Fruit fly (Drosophila melanogaster) whole organism, larva: ENCODE data around the gene bbg.

Source experiments
- noc ChIP-seq: fragments of 200-800 bp; sonication (Bioruptor generic); optimal IDR thresholded peaks from 3 replicates; lab custom pipeline; 2019; ENCODE audit warnings: missing biosample characterization, mild to moderate bottlenecking, missing genetic modification characterization, moderate library complexity

The bbg gene

DNA sequence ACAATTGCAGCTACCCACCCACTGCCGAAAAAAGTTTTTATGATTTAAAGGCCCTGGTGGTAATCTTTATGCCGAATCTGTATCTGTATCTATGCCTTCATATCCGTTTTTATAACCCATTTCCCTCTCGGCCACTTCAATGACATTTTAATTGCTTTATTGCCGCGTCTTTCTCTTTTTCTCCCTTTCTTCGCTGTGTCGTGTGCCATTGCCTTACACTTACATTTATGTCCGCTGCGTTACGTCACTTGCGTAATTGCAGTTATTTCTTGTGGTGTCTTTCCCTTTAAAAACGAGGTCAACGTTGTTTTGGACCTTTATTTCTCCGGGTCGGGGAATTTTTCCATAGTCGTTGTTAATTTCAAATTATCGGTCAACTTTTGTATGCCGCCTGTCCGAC is 88.7 kb downstream of the bbg start:
- TF ChIP-seq noc (tag; lab: Kevin White, UChicago): no peak

DNA sequence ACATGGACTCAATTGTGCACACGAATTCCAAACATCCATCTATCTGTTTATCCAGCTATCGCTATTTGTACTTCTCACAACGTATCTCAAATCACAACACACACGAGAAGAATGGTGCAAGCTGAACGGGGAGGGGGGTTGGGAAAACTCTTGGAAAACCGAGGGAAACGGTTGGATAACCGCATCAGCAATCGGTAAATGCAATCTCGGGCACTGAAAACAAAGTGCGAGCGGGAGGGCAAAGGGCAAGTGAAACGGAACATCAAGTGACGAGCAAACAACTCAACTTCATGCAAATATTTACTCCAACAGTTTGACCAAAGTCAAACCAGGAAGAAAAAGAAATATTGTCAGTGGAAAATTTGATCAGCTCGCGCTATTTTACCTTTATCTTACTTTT is 89.2 kb downstream of the bbg start:
- TF ChIP-seq noc (tag; lab: Kevin White, UChicago): no peak

DNA sequence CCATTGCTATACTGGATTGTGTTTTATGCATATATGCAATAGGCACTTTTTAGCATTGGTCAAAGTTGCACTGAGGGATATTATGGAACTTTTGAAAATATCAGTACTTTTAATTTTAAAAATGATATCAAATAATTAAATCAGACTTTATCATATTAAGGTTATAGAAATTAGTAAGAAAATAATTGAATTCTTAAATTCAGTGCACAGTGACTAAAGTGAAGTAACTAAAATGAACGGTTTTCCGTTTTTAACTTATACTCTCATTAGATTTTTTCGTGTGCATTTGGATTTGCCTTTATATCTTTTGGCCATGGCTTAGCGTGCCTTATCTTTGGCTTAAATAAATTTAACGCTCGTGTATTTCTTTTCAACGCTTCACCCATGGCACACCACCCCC is 95.5 kb downstream of the bbg start:
- TF ChIP-seq noc (tag; lab: Kevin White, UChicago): no peak

DNA sequence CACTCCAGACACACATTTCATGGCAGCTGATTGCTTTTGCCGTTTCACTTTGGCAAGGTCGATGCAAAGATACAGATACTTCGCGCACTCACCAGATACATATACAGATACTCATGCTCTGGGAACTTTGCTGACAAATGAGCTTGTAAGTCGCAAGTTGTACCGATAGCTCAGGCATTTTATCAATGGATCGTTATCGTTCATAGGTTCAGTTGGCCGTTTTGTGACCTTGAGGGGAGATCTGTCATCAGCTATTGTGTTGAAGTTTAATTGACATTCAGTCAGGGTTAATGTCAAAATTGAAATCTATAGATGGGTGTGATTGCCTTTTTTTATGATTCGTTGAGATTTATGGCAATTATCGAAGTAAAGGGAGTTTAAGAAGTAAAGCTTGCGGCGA is 103.8 kb downstream of the bbg start:
- TF ChIP-seq noc (tag; lab: Kevin White, UChicago): no peak

DNA sequence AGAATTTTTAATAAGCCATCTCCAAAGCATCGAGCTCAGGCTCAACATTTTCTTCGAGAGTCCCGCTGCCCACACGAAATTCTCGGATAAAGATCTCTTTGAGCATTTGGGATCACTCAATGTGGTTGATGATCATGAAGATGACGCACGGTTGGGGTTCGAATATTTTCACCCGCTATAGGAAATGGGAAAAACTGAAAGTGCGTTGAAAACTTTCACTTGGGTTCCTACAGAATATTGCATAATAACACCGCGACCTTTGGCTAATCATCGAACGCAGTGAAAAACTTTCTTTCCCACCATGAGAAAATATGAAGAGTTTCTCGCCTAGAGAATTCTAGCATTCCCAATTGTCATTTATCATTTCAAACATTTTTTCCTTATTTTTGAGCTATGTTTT is 107.1 kb downstream of the bbg start:
- no peak for TF ChIP-seq noc (tag; lab: Kevin White, UChicago)

DNA sequence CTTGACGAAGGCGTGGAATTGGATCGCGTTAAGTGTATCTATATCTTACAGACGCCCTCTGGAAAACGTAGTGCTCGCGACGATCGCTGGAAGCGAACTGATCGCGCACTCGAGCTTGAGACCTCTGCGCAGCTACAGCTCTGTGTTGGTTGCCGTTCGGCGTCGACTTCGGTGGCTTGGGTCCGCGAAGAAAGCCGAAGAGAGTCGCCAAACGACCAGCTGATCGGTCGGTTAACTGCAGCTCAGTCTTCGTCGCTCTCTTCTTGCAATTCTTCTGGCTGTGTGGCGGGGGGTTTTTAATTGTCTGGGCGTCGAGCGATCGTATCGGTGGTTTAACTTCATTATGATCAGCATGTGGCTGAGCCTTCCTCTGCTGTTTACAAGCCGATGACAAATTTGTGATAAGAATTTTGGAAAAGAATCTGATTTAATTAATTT is 108.8 kb downstream of the bbg start:
- TF ChIP-seq noc (tag; lab: Kevin White, UChicago): no peak

DNA sequence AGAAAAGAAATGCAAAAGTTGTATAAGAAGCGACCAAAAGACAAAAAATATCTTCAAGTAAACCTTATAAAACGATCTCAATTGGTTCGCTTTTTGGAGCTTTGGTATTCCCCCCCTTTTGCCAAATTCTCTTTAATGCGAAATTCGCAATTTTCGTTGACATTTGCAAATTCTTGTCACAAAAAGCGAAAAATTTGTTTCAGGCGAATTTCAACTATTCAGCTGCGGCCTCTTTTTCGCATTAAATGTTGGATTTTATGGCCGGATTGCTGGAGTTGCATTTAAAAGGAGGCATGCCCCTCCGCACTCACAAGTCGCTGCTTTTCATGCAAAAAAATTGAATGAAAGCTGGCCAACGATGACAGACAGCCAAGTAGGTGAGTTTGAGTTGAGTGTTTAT is 111.0 kb downstream of the bbg start:
- no peak for TF ChIP-seq noc (tag; lab: Kevin White, UChicago)

DNA sequence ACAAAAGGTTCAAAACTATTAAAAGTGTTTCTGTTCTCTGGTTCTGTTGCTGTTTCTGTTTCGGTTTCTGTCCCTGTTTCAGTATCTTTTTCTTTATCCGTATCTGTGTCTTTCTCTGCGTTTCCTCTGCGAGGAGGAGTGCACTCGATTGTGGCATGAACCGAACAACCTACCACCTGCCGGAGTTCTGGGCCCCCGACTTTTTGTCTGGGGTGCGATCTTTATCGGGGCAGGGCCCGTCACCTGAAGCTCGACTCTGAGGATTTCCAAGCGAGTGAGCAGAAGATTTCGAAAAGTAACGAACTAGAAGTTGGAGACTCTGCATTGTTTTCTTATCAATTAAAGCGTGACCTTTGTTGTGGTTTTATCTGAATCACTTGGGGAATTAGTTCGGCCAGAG is 112.4 kb downstream of the bbg start:
- no peak for TF ChIP-seq noc (tag; lab: Kevin White, UChicago)

DNA sequence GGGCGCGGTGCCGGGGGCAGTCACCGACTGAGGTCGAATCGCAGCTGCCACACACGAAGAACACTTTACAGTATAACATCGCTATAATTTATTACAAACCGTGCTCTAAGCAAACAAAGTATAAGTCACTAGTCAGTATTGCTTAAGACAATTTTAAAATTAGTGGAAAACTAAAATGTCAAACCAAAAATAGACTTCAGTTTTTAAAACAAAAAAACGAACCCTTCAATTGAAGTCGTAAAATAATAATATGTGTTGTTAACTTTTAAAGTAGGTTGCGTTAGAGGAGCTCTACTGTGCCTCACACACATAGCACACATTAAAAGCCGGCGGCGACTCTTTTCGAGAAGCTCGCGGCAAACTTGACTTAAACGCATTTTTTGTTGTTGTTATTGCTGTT is 113.9 kb downstream of the bbg start:
- TF ChIP-seq noc (tag; lab: Kevin White, UChicago): no peak

DNA sequence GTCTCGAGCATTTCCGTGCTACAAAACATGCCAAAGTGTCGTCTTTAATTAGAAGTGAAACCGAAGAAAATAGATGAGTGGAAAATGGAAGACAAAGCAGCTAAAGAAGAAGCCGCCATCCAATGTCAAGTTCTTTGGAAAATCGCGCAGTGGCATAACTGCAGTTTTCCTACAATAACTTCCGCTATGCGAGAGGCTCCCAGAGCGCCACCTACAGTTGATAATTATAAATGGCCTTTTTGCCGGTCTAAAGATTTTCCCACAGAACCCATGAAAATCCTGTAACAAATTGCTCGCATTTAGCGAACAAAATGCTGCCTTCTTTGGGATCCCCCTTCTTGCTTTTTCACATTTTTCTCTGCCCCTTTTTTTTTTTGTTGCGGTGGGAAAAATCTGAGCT is 116.1 kb downstream of the bbg start:
- TF ChIP-seq noc (tag; lab: Kevin White, UChicago): no peak

DNA sequence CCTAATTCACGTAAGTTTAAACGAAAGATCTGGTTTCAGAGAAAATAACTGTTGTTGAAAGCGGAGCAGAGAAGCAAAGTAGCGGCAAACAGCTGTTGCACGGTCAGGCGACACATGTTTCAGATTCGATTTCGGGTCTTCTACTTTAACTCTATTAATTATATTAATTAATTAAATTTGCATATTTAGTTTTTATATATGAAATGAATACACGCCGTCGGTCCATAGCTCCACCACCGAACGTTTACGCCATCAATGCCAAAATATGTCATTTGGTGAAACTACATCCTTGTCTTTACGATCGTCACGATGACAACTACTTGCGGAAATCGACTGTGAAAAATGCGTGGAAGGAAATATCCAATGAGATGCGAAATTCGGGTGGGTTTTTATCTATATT is 125.2 kb downstream of the bbg start:
- no peak for TF ChIP-seq noc (tag; lab: Kevin White, UChicago)

DNA sequence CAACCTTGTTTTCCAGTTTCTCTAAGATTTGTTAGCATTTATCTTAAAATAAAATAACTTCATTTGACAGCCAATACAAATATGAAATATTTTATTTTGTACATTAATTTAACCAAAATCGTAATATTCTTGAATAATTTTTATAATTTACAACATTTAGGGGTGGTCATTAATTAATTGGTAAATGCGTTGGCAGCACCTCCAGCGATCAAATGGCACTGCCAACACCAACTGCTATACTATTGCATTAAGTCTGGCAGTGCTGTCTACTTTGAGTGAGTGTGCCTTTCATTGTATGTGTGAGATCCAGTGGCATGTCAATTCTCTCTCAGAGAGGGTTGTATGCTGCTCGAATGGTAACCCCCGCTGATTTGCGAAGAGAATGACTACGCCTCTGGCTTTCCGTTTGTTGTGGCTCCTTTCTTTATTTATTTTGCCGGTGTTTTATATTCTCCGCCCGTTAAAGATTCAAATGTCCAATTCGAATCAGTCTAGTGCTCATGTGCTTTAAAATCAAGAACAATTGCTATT is 125.9 kb downstream of the bbg start, which contains the start of gene CG3919:
TSS of gene CG3919 (plus strand) at position 481 of the 531 bp plus-strand sequence.
- peak; percentile 30 for TF ChIP-seq noc (tag; lab: Kevin White, UChicago)

DNA sequence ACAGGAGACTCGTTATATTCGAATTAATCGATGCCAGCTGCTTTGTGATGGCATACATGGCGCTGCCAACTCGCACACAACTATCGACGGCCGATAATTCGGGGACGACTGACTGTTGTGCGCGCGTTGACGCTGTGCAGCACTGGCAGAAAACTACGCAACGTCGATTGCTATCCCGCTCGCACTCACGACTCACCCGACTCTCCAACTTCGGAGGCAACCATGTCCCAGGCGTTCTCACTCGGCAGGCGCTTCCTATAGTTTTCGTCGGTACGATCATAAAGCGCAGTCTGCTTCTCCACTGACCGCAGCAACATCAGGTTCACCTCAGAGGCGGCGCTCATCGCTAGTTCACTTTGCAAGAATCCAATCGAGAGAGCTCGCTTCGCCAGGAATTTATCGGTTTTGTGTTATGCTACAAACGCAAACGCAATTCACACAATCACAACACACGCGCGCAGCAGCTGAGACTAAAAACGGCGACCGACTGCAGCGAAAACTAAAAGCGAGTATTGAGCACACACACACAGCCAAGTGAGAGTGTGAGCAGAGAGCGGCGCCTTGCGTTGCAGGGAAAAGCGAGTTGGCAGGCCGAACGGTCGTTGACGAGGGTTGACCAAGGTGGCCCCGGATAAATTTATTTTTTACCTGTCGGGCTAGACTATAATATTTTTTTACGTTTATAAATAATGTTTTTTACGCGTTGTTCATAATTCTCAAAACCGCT is 126.5 kb downstream of the bbg start, which contains the start of gene stwl:
TSS of gene stwl (minus strand) at position 521 of the 727 bp plus-strand sequence.
- TF ChIP-seq noc (tag; lab: Kevin White, UChicago): no peak

DNA sequence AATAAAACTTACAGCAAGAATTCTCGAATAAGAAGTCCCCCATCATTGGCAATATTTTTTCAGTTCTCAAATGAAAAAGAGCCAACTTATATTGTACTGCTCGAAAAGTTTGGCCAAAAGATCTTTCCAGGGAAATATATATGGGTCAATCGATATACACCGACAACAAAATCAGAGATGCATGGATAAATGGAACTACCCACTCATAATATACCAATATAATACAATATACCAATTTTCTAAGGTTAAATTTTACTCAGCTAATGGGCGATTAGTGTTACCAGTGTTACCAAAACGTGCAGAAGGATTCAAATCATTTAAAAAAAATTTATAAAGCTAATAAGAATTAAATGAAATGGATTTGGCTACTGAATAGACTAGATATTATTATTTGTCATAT is 127.3 kb downstream of the bbg start:
- no peak for TF ChIP-seq noc (tag; lab: Kevin White, UChicago)

DNA sequence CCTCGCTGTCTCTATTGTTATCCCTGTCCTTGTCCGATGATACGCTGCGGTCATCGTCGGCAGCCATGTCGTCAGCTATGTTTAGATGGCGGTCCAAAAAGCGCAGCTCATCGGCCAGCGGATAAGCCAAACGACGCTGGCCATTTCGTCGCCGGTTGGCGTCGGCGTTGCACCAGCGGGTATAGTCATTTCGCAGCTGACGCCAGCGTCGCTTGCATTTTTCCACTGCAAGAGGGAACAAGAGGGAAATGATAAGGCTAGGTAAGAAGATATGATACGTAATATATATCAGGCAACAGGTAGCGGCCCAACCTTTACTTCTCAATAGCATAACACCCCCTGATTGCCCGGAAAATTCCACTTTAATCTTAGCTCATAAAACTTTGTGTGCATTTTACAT is 129.5 kb downstream of the bbg start:
- TF ChIP-seq noc (tag; lab: Kevin White, UChicago): no peak

DNA sequence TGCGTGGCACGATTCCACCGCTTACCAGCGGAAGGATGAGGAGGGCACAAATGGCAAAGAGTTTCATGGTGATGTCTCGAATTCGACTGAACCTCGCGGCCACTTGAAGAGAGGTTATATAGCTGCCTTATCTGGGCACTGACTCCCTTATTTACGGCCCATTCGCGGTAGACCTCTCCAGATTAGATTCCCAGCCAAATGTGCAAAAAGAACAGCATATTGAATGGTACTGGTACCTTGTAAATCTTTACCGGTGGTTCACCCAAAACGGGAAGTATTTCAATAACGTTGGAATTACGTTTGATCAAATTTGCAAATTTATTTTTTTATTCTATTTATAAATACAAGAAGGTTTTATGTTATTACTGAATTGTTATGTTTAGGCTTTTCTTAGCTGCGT is 133.4 kb downstream of the bbg start, which contains the start of gene CG3868:
TSS of gene CG3868 (minus strand) at position 94 of the 400 bp plus-strand sequence.
- peak; percentile 16 for TF ChIP-seq noc (tag; lab: Kevin White, UChicago)

DNA sequence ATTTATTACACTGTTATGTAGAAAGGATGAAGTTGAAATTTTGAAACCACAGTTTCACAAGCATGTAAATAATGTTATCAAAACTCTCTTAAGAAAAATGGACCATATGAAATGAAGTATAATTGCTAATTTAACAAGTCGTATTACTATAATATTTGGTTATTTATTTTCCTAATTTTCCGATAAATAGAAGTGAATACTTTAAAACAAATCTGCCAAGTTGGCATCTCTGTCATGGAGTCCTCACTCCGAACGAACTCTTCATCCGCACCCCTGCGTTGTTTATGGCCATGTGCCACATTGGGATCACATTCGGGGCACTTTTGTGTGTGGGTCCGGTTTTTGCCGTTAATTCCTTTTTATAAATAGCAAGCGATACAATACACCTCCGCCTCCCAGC is 136.2 kb downstream of the bbg start:
- TF ChIP-seq noc (tag; lab: Kevin White, UChicago): no peak
